Worm (Caenorhabditis elegans) whole organism, L1 larva: ENCODE results near the gene Y66H1A.5.

Experiments
- C16A3.4 ChIP-seq: fragments of 150-350 bp; optimal IDR thresholded peaks from 2 replicates; lab custom pipeline; 2014; ENCODE audit warnings: missing biosample characterization, missing genetic modification characterization
- C34B4.2 ChIP-seq: sonication (generic microtip); optimal IDR thresholded peaks from 2 replicates; lab custom pipeline; 2017; ENCODE audit warnings: mild to moderate bottlenecking, missing genetic modification characterization, missing compliant biosample characterization
- F16B12.6 ChIP-seq: fragments of 150-350 bp; optimal IDR thresholded peaks from 2 replicates; lab custom pipeline; 2014; ENCODE audit warnings: missing biosample characterization, missing genetic modification characterization
- Y116A8C.19 ChIP-seq: sonication (generic microtip); optimal IDR thresholded peaks from 2 replicates; lab custom pipeline; 2016; ENCODE audit warnings: missing compliant biosample characterization, missing genetic modification characterization, borderline replicate concordance
- alr-1 ChIP-seq: fragments of 200-800 bp; sonication (Bioruptor generic); optimal IDR thresholded peaks from 2 replicates; lab custom pipeline; 2018; ENCODE audit warnings: borderline replicate concordance, mild to moderate bottlenecking, missing genetic modification characterization, missing compliant biosample characterization
- ceh-63 ChIP-seq: fragments of 200-800 bp; sonication (Bioruptor generic); optimal IDR thresholded peaks from 2 replicates; lab custom pipeline; 2018; ENCODE audit warnings: mild to moderate bottlenecking, missing genetic modification characterization, missing compliant biosample characterization
- ceh-8 ChIP-seq: fragments of 200-800 bp; sonication (Bioruptor generic); optimal IDR thresholded peaks from 2 replicates; lab custom pipeline; 2018; ENCODE audit warnings: mild to moderate bottlenecking, missing genetic modification characterization, moderate library complexity, missing compliant biosample characterization
- ceh-88 ChIP-seq: fragments of 200-800 bp; sonication (Bioruptor generic); IDR thresholded peaks from 2 replicates; pipeline ENCODE4 v1.3.6; 2022; ENCODE audit warnings: missing genetic modification characterization, missing compliant biosample characterization
- ces-1 ChIP-seq: fragments of 150-350 bp; optimal IDR thresholded peaks from 2 replicates; lab custom pipeline; 2014; ENCODE audit warnings: missing biosample characterization, missing genetic modification reagents, missing genetic modification characterization
- efl-3 ChIP-seq: fragments of 200-800 bp; sonication (Bioruptor generic); optimal IDR thresholded peaks from 2 replicates; lab custom pipeline; 2018; ENCODE audit warnings: mild to moderate bottlenecking, missing genetic modification characterization, missing compliant biosample characterization
- elt-2 ChIP-seq: sonication (generic microtip); optimal IDR thresholded peaks from 2 replicates; lab custom pipeline; 2016; ENCODE audit warnings: missing genetic modification characterization, mild to moderate bottlenecking, inconsistent platforms, missing compliant biosample characterization, missing genetic modification reagents
- elt-3 ChIP-seq, 6 experiments: fragments of 150-350 bp in 1 of 6; sonication (generic microtip); optimal IDR thresholded peaks; 2 replicates each; lab custom pipeline; 2017 to 2018; ENCODE audit warnings: missing biosample characterization in 6 of 6, missing genetic modification characterization in 6 of 6, inconsistent platforms in 1 of 6
- fkh-10 ChIP-seq: sonication (generic microtip); optimal IDR thresholded peaks from 2 replicates; lab custom pipeline; 2017; ENCODE audit warnings: missing biosample characterization, missing genetic modification reagents, missing genetic modification characterization
- fkh-8 ChIP-seq: sonication (generic microtip); optimal IDR thresholded peaks from 2 replicates; lab custom pipeline; 2016; ENCODE audit warnings: mild to moderate bottlenecking, missing genetic modification characterization, missing compliant biosample characterization
- fos-1 ChIP-seq: fragments of 150-350 bp; optimal IDR thresholded peaks from 2 replicates; lab custom pipeline; 2014; ENCODE audit warnings: missing biosample characterization, missing genetic modification characterization
- grh-1 ChIP-seq: fragments of 200-800 bp; sonication (Bioruptor generic); IDR thresholded peaks from 2 replicates; pipeline ENCODE4 v1.3.6; 2022; ENCODE audit warnings: missing genetic modification reagents, missing genetic modification characterization, missing compliant biosample characterization
- hlh-4 ChIP-seq: sonication (generic microtip); optimal IDR thresholded peaks from 2 replicates; lab custom pipeline; 2016; ENCODE audit warnings: mild to moderate bottlenecking, missing genetic modification characterization, missing compliant biosample characterization
- irx-1 ChIP-seq: sonication (generic microtip); optimal IDR thresholded peaks from 2 replicates; lab custom pipeline; 2016; ENCODE audit warnings: missing genetic modification characterization, missing compliant biosample characterization
- isw-1 ChIP-seq: fragments of 200-800 bp; sonication (Bioruptor generic); IDR thresholded peaks from 2 replicates; pipeline ENCODE4 v1.3.6; 2022; ENCODE audit warnings: missing genetic modification characterization, missing compliant biosample characterization
- jun-1 ChIP-seq: fragments of 150-350 bp; optimal IDR thresholded peaks from 2 replicates; lab custom pipeline; 2014; ENCODE audit warnings: missing biosample characterization, missing genetic modification reagents, missing genetic modification characterization
- lin-13 ChIP-seq: fragments of 150-350 bp; optimal IDR thresholded peaks from 2 replicates; lab custom pipeline; 2014; ENCODE audit warnings: missing biosample characterization, missing genetic modification reagents, missing genetic modification characterization
- lir-3 ChIP-seq: sonication (generic microtip); optimal IDR thresholded peaks from 2 replicates; lab custom pipeline; 2016; ENCODE audit warnings: mild to moderate bottlenecking, missing genetic modification characterization, moderate library complexity, missing compliant biosample characterization; ENCODE audit not compliant: poor library complexity
- mdl-1 ChIP-seq, 2 experiments: fragments of 150-350 bp; optimal IDR thresholded peaks; 2 replicates each; lab custom pipeline; 2014 to 2017; ENCODE audit warnings: missing biosample characterization in 2 of 2, missing genetic modification characterization in 2 of 2, inconsistent platforms in 1 of 2
- nhr-19 ChIP-seq: fragments of 200-800 bp; sonication (Bioruptor generic); conservative IDR thresholded peaks from 2 replicates; pipeline ENCODE4 v1.3.6; 2022; ENCODE audit warnings: missing genetic modification characterization, missing compliant biosample characterization
- nhr-20 ChIP-seq: sonication (generic microtip); optimal IDR thresholded peaks from 2 replicates; lab custom pipeline; 2016; ENCODE audit warnings: mild to moderate bottlenecking, missing genetic modification characterization, missing compliant biosample characterization
- nhr-28 ChIP-seq: fragments of 150-350 bp; optimal IDR thresholded peaks from 2 replicates; lab custom pipeline; 2014; ENCODE audit warnings: missing biosample characterization, missing genetic modification characterization
- nhr-76 ChIP-seq: sonication (generic microtip); optimal IDR thresholded peaks from 2 replicates; lab custom pipeline; 2017; ENCODE audit warnings: missing biosample characterization, missing genetic modification characterization
- nhr-77 ChIP-seq: fragments of 150-350 bp; optimal IDR thresholded peaks from 2 replicates; lab custom pipeline; 2014; ENCODE audit warnings: missing biosample characterization, missing genetic modification characterization
- nhr-85 ChIP-seq: sonication (generic microtip); peaks from one replicate; lab custom pipeline; 2016; ENCODE audit warnings: missing genetic modification characterization, inconsistent platforms, missing compliant biosample characterization
- pag-3 ChIP-seq: sonication (generic microtip); optimal IDR thresholded peaks from 2 replicates; lab custom pipeline; 2017; ENCODE audit warnings: missing genetic modification characterization, mild to moderate bottlenecking, missing compliant biosample characterization, antibody characterized with exemption, borderline replicate concordance; ENCODE audit not compliant: insufficient read depth
- pqm-1 ChIP-seq: sonication (generic microtip); optimal IDR thresholded peaks from 3 replicates; lab custom pipeline; 2017; ENCODE audit warnings: missing biosample characterization, missing genetic modification characterization
- sox-4 ChIP-seq: sonication (generic microtip); optimal IDR thresholded peaks from 2 replicates; lab custom pipeline; 2016; ENCODE audit warnings: missing genetic modification characterization, missing compliant biosample characterization
- sup-37 ChIP-seq: fragments of 200-800 bp; sonication (Bioruptor generic); optimal IDR thresholded peaks from 2 replicates; lab custom pipeline; 2018; ENCODE audit warnings: mild to moderate bottlenecking, missing genetic modification characterization, missing compliant biosample characterization
- tbx-2 ChIP-seq: sonication (generic microtip); optimal IDR thresholded peaks from 2 replicates; lab custom pipeline; 2016; ENCODE audit warnings: missing genetic modification characterization, missing compliant biosample characterization
- tlp-1 ChIP-seq: fragments of 150-350 bp; optimal IDR thresholded peaks from 2 replicates; lab custom pipeline; 2014; ENCODE audit warnings: missing biosample characterization, missing genetic modification characterization
- unc-130 ChIP-seq: fragments of 150-350 bp; optimal IDR thresholded peaks from 2 replicates; lab custom pipeline; 2017; ENCODE audit warnings: missing biosample characterization, missing genetic modification characterization, inconsistent platforms
- unc-30 ChIP-seq: sonication (generic microtip); optimal IDR thresholded peaks from 2 replicates; lab custom pipeline; 2017; ENCODE audit warnings: missing biosample characterization, missing genetic modification characterization
- unc-62 ChIP-seq: fragments of 150-350 bp; optimal IDR thresholded peaks from 2 replicates; lab custom pipeline; 2014; ENCODE audit warnings: missing biosample characterization, missing genetic modification reagents, missing genetic modification characterization
- unc-86 ChIP-seq: sonication (generic microtip); optimal IDR thresholded peaks from 2 replicates; lab custom pipeline; 2016; ENCODE audit warnings: missing genetic modification characterization, missing compliant biosample characterization
- ztf-4 ChIP-seq: fragments of 150-350 bp; optimal IDR thresholded peaks from 2 replicates; lab custom pipeline; 2014; ENCODE audit warnings: missing biosample characterization, missing genetic modification characterization

The Y66H1A.5 gene

DNA sequence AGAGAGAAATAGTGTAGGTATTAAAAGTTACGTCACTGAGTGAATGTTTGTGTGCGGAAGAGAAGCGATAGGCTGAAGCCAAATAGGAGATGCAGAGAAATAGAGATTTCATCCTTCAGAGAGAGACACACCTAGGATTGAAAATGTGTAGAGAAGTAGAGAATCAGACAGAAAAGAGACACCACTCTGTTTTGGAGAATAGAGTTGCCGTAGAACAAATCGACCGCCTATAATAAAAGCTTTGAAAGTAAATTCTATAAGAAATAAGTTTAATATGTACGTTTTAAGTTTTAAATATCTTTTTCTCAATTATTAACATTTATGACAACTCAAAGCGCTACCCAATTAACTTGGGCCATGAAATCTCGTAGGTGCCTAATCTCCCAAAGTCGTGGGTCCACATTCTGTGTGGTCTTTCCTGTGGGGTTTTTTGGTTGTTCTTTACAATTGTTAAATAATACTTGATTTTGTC is 18.5 kb downstream of the Y66H1A.5 start, which contains the start of gene T07A9.12 (continued):
- TF ChIP-seq lir-3 (tag; lab: Kevin White, UChicago): peak; percentile 84
- TF ChIP-seq nhr-19 (GFP tag; lab: Robert Waterston, UW): peak; percentile 73
- no peak for TF ChIP-seq hlh-4 (tag; lab: Kevin White, UChicago)
- TF ChIP-seq F16B12.6 (tag; lab: Kevin White, UChicago): peak; percentile 25
- TF ChIP-seq ceh-63 (GFP tag; lab: Kevin White, UChicago): no peak
- TF ChIP-seq, all 84 proteins: peak for 50

DNA sequence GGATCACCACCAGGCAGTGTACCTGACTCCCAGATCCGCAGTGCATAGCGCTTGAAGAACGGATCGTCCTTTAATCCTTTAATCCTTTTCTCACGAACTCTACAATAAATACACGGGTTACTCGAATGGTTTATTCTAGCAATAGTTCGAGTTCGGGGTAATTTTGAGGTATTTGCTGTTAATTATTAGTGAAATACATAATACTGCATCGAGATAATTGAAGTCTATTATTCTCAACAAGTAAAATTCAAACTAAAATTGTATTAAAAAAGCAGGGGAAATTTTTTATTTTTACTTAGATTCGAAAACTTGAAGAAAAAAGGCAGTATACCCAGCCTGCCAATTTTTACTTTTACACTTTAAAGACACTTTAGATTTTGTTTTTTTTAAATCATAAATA is 19.0 kb downstream of the Y66H1A.5 start, which contains the start of gene kgb-1:
TSS of gene kgb-1 (minus strand) at position 101 of the 400 bp plus-strand sequence.
- TF ChIP-seq Y116A8C.19 (tag; lab: Kevin White, UChicago) (no peak), isw-1 (no peak), ceh-8 (GFP tag; lab: Kevin White, UChicago) (no peak), fkh-8 (no peak), unc-62 (GFP tag; lab: Kevin White, UChicago) (no peak), mdl-1 (tag; optimal IDR thresholded peaks at IDR 0.05; lab: Kevin White, UChicago) (no peak), unc-130 (tag; lab: Kevin White, UChicago) (no peak), sup-37 (GFP tag; lab: Kevin White, UChicago) (no peak), F16B12.6 (tag; lab: Kevin White, UChicago) (no peak), unc-30 (tag; lab: Kevin White, UChicago) (no peak), tbx-2 (tag; lab: Kevin White, UChicago) (no peak), tlp-1 (tag; lab: Kevin White, UChicago) (no peak), alr-1 (tag; lab: Kevin White, UChicago) (no peak), fos-1 (tag; lab: Kevin White, UChicago) (no peak), elt-3 (tag; optimal IDR thresholded peaks at IDR 0.05; lab: Kevin White, UChicago) (no peak), nhr-28 (tag; lab: Kevin White, UChicago) (no peak), fkh-10 (GFP tag; lab: Kevin White, UChicago) (no peak), nhr-20 (tag; lab: Kevin White, UChicago) (no peak), nhr-76 (tag; lab: Kevin White, UChicago) (no peak), ceh-88 (no peak)

DNA sequence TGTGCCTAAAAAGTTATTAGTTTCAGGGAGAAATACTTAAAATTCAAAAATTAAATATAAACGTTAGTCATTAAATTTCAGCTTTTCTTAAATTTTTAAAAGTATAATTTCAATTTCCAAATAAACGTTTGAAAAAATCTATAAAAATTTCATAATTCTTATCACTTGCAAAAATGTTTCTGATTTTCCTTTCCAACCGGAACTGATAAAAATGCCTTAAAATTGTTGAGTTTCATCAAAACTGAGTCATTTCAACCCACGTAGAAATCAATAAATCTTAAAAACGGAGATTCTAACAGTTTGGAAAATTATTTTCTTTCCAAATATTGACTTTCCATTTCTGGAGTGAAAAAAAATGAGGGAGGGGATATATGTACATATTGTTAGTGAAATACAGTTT is 20.0 kb downstream of the Y66H1A.5 start:
- TF ChIP-seq pqm-1 (no peak), elt-2 (tag; lab: Kevin White, UChicago) (peak; percentile 28), tlp-1 (tag; lab: Kevin White, UChicago) (peak; percentile 22)

DNA sequence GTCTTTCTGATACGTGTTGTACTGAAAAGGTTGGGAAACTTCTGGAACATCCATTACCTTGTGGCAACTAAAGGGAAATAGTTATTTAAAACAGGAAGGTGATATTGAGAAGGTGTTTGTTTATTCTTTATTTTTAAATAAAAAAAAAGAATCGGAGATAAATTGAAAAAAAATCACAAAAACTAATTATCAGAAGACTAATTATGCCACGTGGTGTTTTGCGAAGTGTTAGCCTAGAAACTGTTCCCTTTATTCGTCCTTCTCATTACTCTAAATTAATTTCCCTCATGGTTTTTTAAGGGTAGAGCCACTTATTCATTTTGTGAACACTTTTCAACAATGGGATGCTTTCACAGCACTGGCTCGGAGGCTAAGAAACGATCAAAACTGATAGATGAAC is 27.5 kb downstream of the Y66H1A.5 start, which contains the start of gene gpa-4:
TSS of gene gpa-4 (plus strand) at position 301 of the 400 bp plus-strand sequence.
- no peak for TF ChIP-seq ces-1 (GFP tag; lab: Kevin White, UChicago)
- no peak for TF ChIP-seq lin-13 (GFP tag; lab: Kevin White, UChicago)
- no peak for TF ChIP-seq nhr-28 (tag; lab: Kevin White, UChicago)
- no peak for TF ChIP-seq sox-4 (tag; lab: Kevin White, UChicago)
- TF ChIP-seq unc-86: no peak
- TF ChIP-seq C34B4.2: no peak
- TF ChIP-seq jun-1 (tag; lab: Kevin White, UChicago): no peak
- no peak for TF ChIP-seq efl-3 (GFP tag; lab: Kevin White, UChicago)
- no peak for TF ChIP-seq ztf-4 (tag; lab: Kevin White, UChicago)
- no peak for TF ChIP-seq nhr-77
- TF ChIP-seq nhr-85: no peak
- no peak for TF ChIP-seq grh-1 (GFP tag; lab: Robert Waterston, UW)
- TF ChIP-seq irx-1: no peak
- TF ChIP-seq C16A3.4 (tag; lab: Kevin White, UChicago): no peak
- no peak for TF ChIP-seq pqm-1
- TF ChIP-seq tlp-1 (tag; lab: Kevin White, UChicago): no peak
- TF ChIP-seq pag-3 (tag; lab: Kevin White, UChicago): no peak
- no peak for TF ChIP-seq F16B12.6 (tag; lab: Kevin White, UChicago)
